Fruit fly (Drosophila melanogaster) whole organism, prepupa: Measurements from ENCODE around the gene ABCB7.

Experiments
- Blimp-1 ChIP-seq: fragments of 200-800 bp; sonication (Bioruptor generic); optimal IDR thresholded peaks from 3 replicates; lab custom pipeline; 2017; ENCODE audit warnings: missing biosample characterization, missing genetic modification characterization, mild to moderate bottlenecking, moderate library complexity, missing genetic modification reagents
- CG10631 ChIP-seq: fragments of 200-800 bp; sonication (Bioruptor generic); optimal IDR thresholded peaks from 2 replicates; lab custom pipeline; 2016; ENCODE audit warnings: missing biosample characterization, missing genetic modification characterization
- CG11294 ChIP-seq: fragments of 200-800 bp; sonication (Bioruptor generic); IDR thresholded peaks from 2 replicates; pipeline ENCODE4 v1.3.6; 2022; ENCODE audit warnings: missing biosample characterization, missing genetic modification characterization
- CG1621 ChIP-seq: fragments of 200-800 bp; sonication (Bioruptor generic); optimal IDR thresholded peaks from 3 replicates; lab custom pipeline; 2018; ENCODE audit warnings: missing biosample characterization, mild to moderate bottlenecking, missing genetic modification characterization
- CG31627 ChIP-seq: fragments of 200-800 bp; sonication (Bioruptor generic); optimal IDR thresholded peaks from 3 replicates; lab custom pipeline; 2016; ENCODE audit warnings: missing biosample characterization, missing genetic modification characterization
- CG8319 ChIP-seq: fragments of 200-800 bp; sonication (Bioruptor generic); optimal IDR thresholded peaks from 3 replicates; lab custom pipeline; 2016; ENCODE audit warnings: missing biosample characterization, missing genetic modification characterization
- Lpt ChIP-seq: fragments of 200-800 bp; sonication (Bioruptor generic); optimal IDR thresholded peaks from 3 replicates; lab custom pipeline; 2016; ENCODE audit warnings: missing biosample characterization, missing genetic modification characterization
- Met ChIP-seq: fragments of 200-800 bp; sonication (Bioruptor generic); optimal IDR thresholded peaks from 3 replicates; lab custom pipeline; 2016; ENCODE audit warnings: missing biosample characterization, missing genetic modification characterization
- eg ChIP-seq: fragments of 200-800 bp; sonication (Bioruptor generic); IDR thresholded peaks from 3 replicates; pipeline ENCODE4 v1.3.6; 2022; ENCODE audit warnings: missing biosample characterization, missing genetic modification characterization
- net ChIP-seq: fragments of 200-800 bp; sonication (Bioruptor generic); optimal IDR thresholded peaks from 3 replicates; lab custom pipeline; 2016; ENCODE audit warnings: missing biosample characterization, missing genetic modification characterization

- TF ChIP-seq CG10631 (GFP tag; lab: Kevin White, UChicago) (no peak), eg (no peak), Met (no peak), Blimp-1 (GFP tag; lab: Kevin White, UChicago) (no peak), Lpt (no peak), CG8319 (GFP tag; lab: Kevin White, UChicago) (no peak), CG11294 (no peak), CG1621 (tag; lab: Kevin White, UChicago) (no peak), net (GFP tag; lab: Kevin White, UChicago) (no peak), CG31627 (GFP tag; lab: Kevin White, UChicago) (no peak)
Measured at dm6 chr3L:1670008-1670407, 51.8 kb downstream of the ABCB7 start, which contains the start of gene RabX5.
